Worm (Caenorhabditis elegans): ENCODE measurements around the gene F53B1.3.

- TF ChIP-seq bed-1 (GFP tag; IDR thresholded peaks at IDR 0.05) (no peak), pha-4 (tag; optimal IDR thresholded peaks at IDR 0.05) (no peak), egrh-3 (GFP tag; IDR thresholded peaks at IDR 0.05) (no peak), aptf-3 (GFP tag; IDR thresholded peaks at IDR 0.05) (no peak)
Measured at ce11 chrX:2108182-2108581, 2.8 kb downstream of the F53B1.3 start.

Data from whole organism, young adult.